Worm (Caenorhabditis elegans): Measurements from ENCODE around the gene K09C6.10.
"Not testable (repeated sequence)": the region's sequence is repeated elsewhere in the genome, so short reads cannot be mapped to it uniquely, and the experiment has no call there.

K09C6.10 gene

ce11 chrV:808260-808659 lies 31.0 kb upstream of the K09C6.10 start:
- no peak for TF ChIP-seq nhr-85 (tag)
- no peak for TF ChIP-seq nhr-12 (tag; optimal IDR thresholded peaks at IDR 0.05)
- TF ChIP-seq lin-14 (GFP tag; optimal IDR thresholded peaks at IDR 0.05): no peak
- TF ChIP-seq isw-1 (GFP tag; IDR thresholded peaks at IDR 0.05): no peak
- no peak for TF ChIP-seq fkh-8 (tag; optimal IDR thresholded peaks at IDR 0.05)

ce11 chrV:810281-810862 lies 28.8 kb upstream of the K09C6.10 start, which contains the start of gene R13D11.4:
Gene R13D11.4 (plus strand): TSS chrV:810812.
- TF ChIP-seq dsc-1 (tag; optimal IDR thresholded peaks at IDR 0.05) (peak; percentile 46), nhr-90 (tag; optimal IDR thresholded peaks at IDR 0.05; ENCODE audit: poor library complexity) (no peak), efl-1 (optimal IDR thresholded peaks at IDR 0.05) (peak in 1 of 2 experiments; percentile 2), efl-1 (GFP tag; optimal IDR thresholded peaks at IDR 0.05 in 1 of 2) (peak in 1 of 2 experiments; percentile 84), fkh-10 (GFP tag; optimal IDR thresholded peaks at IDR 0.05) (peak; percentile 39), swsn-7 (tag; optimal IDR thresholded peaks at IDR 0.05) (peak; percentile 16), ceh-82 (tag; optimal IDR thresholded peaks at IDR 0.05) (peak in 1 of 3 experiments; percentile 39), nhr-20 (tag; optimal IDR thresholded peaks at IDR 0.05) (peak; percentile 32), skn-1 (tag; optimal IDR thresholded peaks at IDR 0.05) (peak; percentile 8), aly-2 (tag; optimal IDR thresholded peaks at IDR 0.05) (no peak), snu-23 (GFP tag; optimal IDR thresholded peaks at IDR 0.05) (peak; percentile 28), ces-1 (GFP tag; optimal IDR thresholded peaks at IDR 0.05) (peak; percentile 12), elt-3 (tag; optimal IDR thresholded peaks at IDR 0.05) (no peak)

- TF ChIP-seq egl-27 (tag; optimal IDR thresholded peaks at IDR 0.05) (no peak), sup-37 (GFP tag; optimal IDR thresholded peaks at IDR 0.05) (no peak), skn-1 (tag; optimal IDR thresholded peaks at IDR 0.05) (no peak), tbx-2 (tag; optimal IDR thresholded peaks at IDR 0.05) (no peak), nhr-28 (tag; optimal IDR thresholded peaks at IDR 0.05) (no peak), elt-3 (tag; optimal IDR thresholded peaks at IDR 0.05) (no peak), nhr-11 (tag; optimal IDR thresholded peaks at IDR 0.05) (no peak)
Observed at ce11 chrV:813101-813500, 26.1 kb upstream of the K09C6.10 start, which contains the start of gene R13D11.10. Gene R13D11.10 (minus strand): TSS chrV:813201.

- TF ChIP-seq F16B12.6 (tag; optimal IDR thresholded peaks at IDR 0.05) (no peak), nhr-77 (tag; optimal IDR thresholded peaks at IDR 0.05) (no peak)
Observed at ce11 chrV:814716-815115, 24.5 kb upstream of the K09C6.10 start, which contains the start of gene R13D11.3. Gene R13D11.3 (plus strand): TSS chrV:815016.

- TF ChIP-seq C34B4.2 (tag; optimal IDR thresholded peaks at IDR 0.05) (no peak), nhr-12 (tag; optimal IDR thresholded peaks at IDR 0.05) (no peak), hlh-4 (tag; optimal IDR thresholded peaks at IDR 0.05) (no peak), nhr-28 (tag; optimal IDR thresholded peaks at IDR 0.05) (no peak), pax-3 (tag; optimal IDR thresholded peaks at IDR 0.05) (no peak), mep-1 (tag; optimal IDR thresholded peaks at IDR 0.05) (no peak), dpl-1 (GFP tag; optimal IDR thresholded peaks at IDR 0.05) (no peak), fkh-8 (tag; optimal IDR thresholded peaks at IDR 0.05) (no peak)
Observed at ce11 chrV:817182-817581, 22.0 kb upstream of the K09C6.10 start, which contains the start of gene R13D11.1. Gene R13D11.1 (plus strand): TSS chrV:817482.

- not testable (repeated sequence) for TF ChIP-seq snu-23 (GFP tag; optimal IDR thresholded peaks at IDR 0.05); alr-1 (tag; optimal IDR thresholded peaks at IDR 0.05; ENCODE audit: borderline replicate concordance); snpc-4 (tag; optimal IDR thresholded peaks at IDR 0.05)
Observed at ce11 chrV:820629-821028, 18.6 kb upstream of the K09C6.10 start, which contains the start of gene srx-32. Gene srx-32 (minus strand): TSS chrV:820729.

All from whole organism, L1 larva.